Worm (Caenorhabditis elegans) whole organism, young adult: ENCODE measurements around the gene gnrr-2.
A peak's percentile ranks its signal among the peaks of the same experiment; 100 is the strongest.

Experiments
- B0035.1 ChIP-seq: sonication (generic microtip); optimal IDR thresholded peaks from 2 replicates; lab custom pipeline; 2016; ENCODE audit warnings: missing genetic modification characterization, mild to moderate bottlenecking, missing compliant biosample characterization, missing genotype, missing genetic modification reagents
- B0261.1 ChIP-seq: sonication (generic microtip); optimal IDR thresholded peaks from 2 replicates; lab custom pipeline; 2016; ENCODE audit warnings: mild to moderate bottlenecking, missing genetic modification characterization, moderate library complexity, missing compliant biosample characterization
- F33H1.4 ChIP-seq: fragments of 200-800 bp; sonication (Bioruptor generic); IDR thresholded peaks from 2 replicates; pipeline ENCODE4 v1.3.6; 2022; ENCODE audit warnings: missing genetic modification reagents, missing genetic modification characterization, missing compliant biosample characterization
- F39B2.1 ChIP-seq: fragments of 200-800 bp; sonication (Bioruptor generic); IDR thresholded peaks from 2 replicates; pipeline ENCODE4 v1.3.6; 2022; ENCODE audit warnings: missing genetic modification reagents, missing genetic modification characterization, missing compliant biosample characterization
- F52B5.7 ChIP-seq: sonication (generic microtip); optimal IDR thresholded peaks from 2 replicates; lab custom pipeline; 2016; ENCODE audit warnings: mild to moderate bottlenecking, missing genetic modification characterization, missing compliant biosample characterization
- F55B11.4 ChIP-seq: sonication (generic microtip); optimal IDR thresholded peaks from 2 replicates; lab custom pipeline; 2016; ENCODE audit warnings: missing compliant biosample characterization, missing genetic modification characterization, borderline replicate concordance; ENCODE audit not compliant: insufficient read depth
- F57C9.4 ChIP-seq: sonication (generic microtip); optimal IDR thresholded peaks from 2 replicates; lab custom pipeline; 2017; ENCODE audit warnings: mild to moderate bottlenecking, missing genetic modification characterization, missing compliant biosample characterization
- Y53G8AR.9 ChIP-seq: fragments of 200-800 bp; sonication (Bioruptor generic); conservative IDR thresholded peaks from 2 replicates; pipeline ENCODE4 v1.3.6; 2022; ENCODE audit warnings: missing genetic modification reagents, missing genetic modification characterization, missing compliant biosample characterization
- Y56A3A.18 ChIP-seq: fragments of 200-800 bp; sonication (Bioruptor generic); IDR thresholded peaks from 2 replicates; pipeline ENCODE4 v1.3.6; 2022; ENCODE audit warnings: missing genetic modification reagents, missing genetic modification characterization, missing compliant biosample characterization
- Y95B8A.8 ChIP-seq: fragments of 200-800 bp; sonication (Bioruptor generic); IDR thresholded peaks from 2 replicates; pipeline ENCODE4 v1.3.6; 2022; ENCODE audit warnings: missing genetic modification reagents, missing genetic modification characterization, missing compliant biosample characterization
- ama-1 ChIP-seq, 3 experiments: fragments of 150-350 bp in 1 of 3; sonication (generic microtip) in 2 of 3; optimal IDR thresholded peaks; 2 replicates each; lab custom pipeline; 2014 to 2018; ENCODE audit warnings: missing biosample characterization in 2 of 3, missing genetic modification characterization in 2 of 3, missing genetic modification reagents in 2 of 3
- attf-3 ChIP-seq: fragments of 200-800 bp; sonication (Bioruptor generic); conservative IDR thresholded peaks from 2 replicates; pipeline ENCODE4 v1.3.6; 2022; ENCODE audit warnings: missing genetic modification reagents, missing genetic modification characterization, missing compliant biosample characterization
- attf-5 ChIP-seq: fragments of 200-800 bp; sonication (Bioruptor generic); optimal IDR thresholded peaks from 2 replicates; lab custom pipeline; 2018; ENCODE audit warnings: mild to moderate bottlenecking, missing genetic modification characterization, missing compliant biosample characterization
- attf-6 ChIP-seq: fragments of 200-800 bp; sonication (Bioruptor generic); IDR thresholded peaks from 2 replicates; pipeline ENCODE4 v1.3.6; 2022; ENCODE audit warnings: missing genetic modification reagents, missing genetic modification characterization, missing compliant biosample characterization
- cebp-2 ChIP-seq: fragments of 200-800 bp; sonication (Bioruptor generic); IDR thresholded peaks from 2 replicates; pipeline ENCODE4 v1.3.6; 2022; ENCODE audit warnings: missing genetic modification characterization, missing compliant biosample characterization
- ceh-27 ChIP-seq: fragments of 200-800 bp; sonication (Bioruptor generic); optimal IDR thresholded peaks from 2 replicates; lab custom pipeline; 2018; ENCODE audit warnings: mild to moderate bottlenecking, missing genetic modification characterization, moderate library complexity, missing compliant biosample characterization
- ceh-40 ChIP-seq: fragments of 200-800 bp; sonication (Bioruptor generic); IDR thresholded peaks from 2 replicates; pipeline ENCODE4 v1.3.6; 2022; ENCODE audit warnings: missing genetic modification characterization, missing compliant biosample characterization
- ceh-58 ChIP-seq: fragments of 200-800 bp; sonication (Bioruptor generic); IDR thresholded peaks from 2 replicates; pipeline ENCODE4 v1.3.6; 2022; ENCODE audit warnings: missing genetic modification characterization, missing compliant biosample characterization
- ceh-79 ChIP-seq: sonication (generic microtip); optimal IDR thresholded peaks from 2 replicates; lab custom pipeline; 2017; ENCODE audit warnings: mild to moderate bottlenecking, missing genetic modification characterization, missing compliant biosample characterization
- chd-7 ChIP-seq: sonication (generic microtip); optimal IDR thresholded peaks from 2 replicates; lab custom pipeline; 2016; ENCODE audit warnings: mild to moderate bottlenecking, missing genetic modification characterization, moderate library complexity, missing compliant biosample characterization
- ekl-4 ChIP-seq: fragments of 200-800 bp; sonication (Bioruptor generic); IDR thresholded peaks from 2 replicates; pipeline ENCODE4 v1.3.6; 2022; ENCODE audit warnings: missing genetic modification reagents, missing genetic modification characterization, missing compliant biosample characterization
- ets-4 ChIP-seq: fragments of 200-800 bp; sonication (Bioruptor generic); optimal IDR thresholded peaks from 2 replicates; lab custom pipeline; 2018; ENCODE audit warnings: mild to moderate bottlenecking, missing genetic modification characterization, missing compliant biosample characterization
- hlh-12 ChIP-seq: sonication (generic microtip); optimal IDR thresholded peaks from 2 replicates; lab custom pipeline; 2016; ENCODE audit warnings: missing genetic modification characterization, missing compliant biosample characterization
- hmg-1.2 ChIP-seq: fragments of 200-800 bp; sonication (Bioruptor generic); IDR thresholded peaks from 2 replicates; pipeline ENCODE4 v1.3.6; 2022; ENCODE audit warnings: missing genetic modification reagents, missing genetic modification characterization, missing compliant biosample characterization
- hmg-20 ChIP-seq: fragments of 200-800 bp; sonication (Bioruptor generic); IDR thresholded peaks from 2 replicates; pipeline ENCODE4 v1.3.6; 2022; ENCODE audit warnings: missing genetic modification reagents, missing genetic modification characterization, missing compliant biosample characterization
- hrde-1 ChIP-seq: sonication (generic microtip); optimal IDR thresholded peaks from 2 replicates; lab custom pipeline; 2016; ENCODE audit warnings: missing genetic modification characterization, mild to moderate bottlenecking, missing compliant biosample characterization, moderate library complexity, missing genotype, missing genetic modification reagents, borderline replicate concordance
- let-526 ChIP-seq: fragments of 200-800 bp; sonication (Bioruptor generic); IDR thresholded peaks from 2 replicates; pipeline ENCODE4 v1.3.6; 2022; ENCODE audit warnings: missing genetic modification reagents, missing genetic modification characterization, missing compliant biosample characterization
- lin-26 ChIP-seq: fragments of 200-800 bp; sonication (Bioruptor generic); IDR thresholded peaks from 2 replicates; pipeline ENCODE4 v1.3.6; 2022; ENCODE audit warnings: missing genetic modification reagents, missing genetic modification characterization, missing compliant biosample characterization
- lin-35 ChIP-seq, 3 experiments: fragments of 150-350 bp in 2 of 3; sonication (generic microtip) in 1 of 3; optimal IDR thresholded peaks; 2 replicates each; lab custom pipeline; 2014 to 2018; ENCODE audit warnings: missing biosample characterization in 3 of 3, missing genetic modification characterization in 3 of 3, missing genetic modification reagents in 3 of 3
- lin-40 ChIP-seq: sonication (generic microtip); optimal IDR thresholded peaks from 2 replicates; lab custom pipeline; 2016; ENCODE audit warnings: missing genetic modification characterization, mild to moderate bottlenecking, missing compliant biosample characterization, missing genotype, missing genetic modification reagents
- lir-1 ChIP-seq: fragments of 200-800 bp; sonication (Bioruptor generic); conservative IDR thresholded peaks from 2 replicates; pipeline ENCODE4 v1.3.6; 2022; ENCODE audit warnings: missing genetic modification reagents, missing genetic modification characterization, missing compliant biosample characterization
- madf-6 ChIP-seq: fragments of 200-800 bp; sonication (Bioruptor generic); IDR thresholded peaks from 2 replicates; pipeline ENCODE4 v1.3.6; 2022; ENCODE audit warnings: missing genetic modification reagents, missing genetic modification characterization, missing compliant biosample characterization
- madf-8 ChIP-seq: fragments of 200-800 bp; sonication (Bioruptor generic); conservative IDR thresholded peaks from 2 replicates; pipeline ENCODE4 v1.3.6; 2022; ENCODE audit warnings: missing genetic modification reagents, missing genetic modification characterization, missing compliant biosample characterization
- mel-28 ChIP-seq: sonication (generic microtip); optimal IDR thresholded peaks from 2 replicates; lab custom pipeline; 2016; ENCODE audit warnings: borderline replicate concordance, mild to moderate bottlenecking, missing genetic modification characterization, missing compliant biosample characterization
- mes-4 ChIP-seq: sonication (generic microtip); optimal IDR thresholded peaks from 2 replicates; lab custom pipeline; 2016; ENCODE audit warnings: missing genotype, missing genetic modification characterization, missing compliant biosample characterization
- nfya-1 ChIP-seq: sonication (generic microtip); optimal IDR thresholded peaks from 2 replicates; lab custom pipeline; 2017; ENCODE audit warnings: antibody characterized with exemption, missing compliant biosample characterization, missing genetic modification characterization, borderline replicate concordance; ENCODE audit not compliant: insufficient read depth
- nhr-90 ChIP-seq: sonication (generic microtip); optimal IDR thresholded peaks from 2 replicates; lab custom pipeline; 2016; ENCODE audit warnings: missing genotype, mild to moderate bottlenecking, missing genetic modification characterization, missing compliant biosample characterization
- pha-4 ChIP-seq: fragments of 150-350 bp; sonication (generic microtip); optimal IDR thresholded peaks from 2 replicates; lab custom pipeline; 2014; ENCODE audit warnings: missing biosample characterization, missing genetic modification reagents, missing genetic modification characterization
- rec-8 ChIP-seq, 2 experiments: sonication (generic microtip); optimal IDR thresholded peaks; 2 replicates each; lab custom pipeline; 2016; ENCODE audit warnings: mild to moderate bottlenecking in 2 of 2, missing genetic modification characterization in 2 of 2, missing genetic modification reagents in 2 of 2, missing genotype in 2 of 2, missing biosample characterization in 1 of 2, missing compliant biosample characterization in 1 of 2, moderate library complexity in 1 of 2
- rpc-1 ChIP-seq, 2 experiments: fragments of 150-350 bp in 1 of 2; sonication (generic microtip) in 1 of 2; optimal IDR thresholded peaks; 2 replicates each; lab custom pipeline; 2014 to 2018; ENCODE audit warnings: missing biosample characterization in 1 of 2, missing genetic modification characterization in 1 of 2, missing genetic modification reagents in 1 of 2, missing genotype in 1 of 2
- ztf-25 ChIP-seq: fragments of 200-800 bp; sonication (Bioruptor generic); IDR thresholded peaks from 2 replicates; pipeline ENCODE4 v1.3.6; 2022; ENCODE audit warnings: missing genetic modification reagents, missing genetic modification characterization, missing compliant biosample characterization

gnrr-2 gene

DNA sequence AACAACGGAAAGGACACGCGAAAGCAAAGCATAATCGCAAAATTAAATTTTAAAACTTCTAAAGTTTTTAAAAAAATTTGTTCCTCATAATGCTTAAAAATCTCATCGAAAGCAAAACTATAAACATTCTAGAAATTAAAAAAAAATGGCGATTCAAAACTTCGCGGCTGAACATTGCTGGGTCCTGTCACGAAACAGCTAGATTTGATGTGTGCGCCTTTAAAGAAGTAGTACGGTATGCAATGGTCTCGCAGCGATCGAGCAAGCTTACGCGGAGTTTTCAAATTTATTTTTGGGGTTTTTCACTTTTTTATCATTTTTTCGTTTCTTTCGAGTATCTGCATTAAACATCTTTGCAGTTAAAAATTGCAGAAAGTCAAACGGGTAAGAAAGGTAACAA is 48.2 kb downstream of the gnrr-2 start, which contains the start of gene coh-3 (continued):
- TF ChIP-seq B0261.1 (tag; lab: Kevin White, UChicago): no peak
- TF ChIP-seq let-526 (GFP tag; lab: Robert Waterston, UW): no peak
- TF ChIP-seq F52B5.7: no peak
- no peak for TF ChIP-seq rpc-1 (optimal IDR thresholded peaks at IDR 0.05; lab: Kevin White, UChicago)
- TF ChIP-seq rpc-1 (tag; optimal IDR thresholded peaks at IDR 0.05; lab: Kevin White, UChicago): peak; percentile 1
- no peak for TF ChIP-seq hlh-12 (tag; lab: Kevin White, UChicago)
- TF ChIP-seq lin-26: no peak
- no peak for TF ChIP-seq ets-4 (GFP tag; lab: Kevin White, UChicago)
- no peak for TF ChIP-seq mel-28 (tag; lab: Kevin White, UChicago)
- TF ChIP-seq nhr-90 (tag; lab: Kevin White, UChicago): no peak
- peak in 1 of 3 experiments; percentile 30 for TF ChIP-seq lin-35 (GFP tag; optimal IDR thresholded peaks at IDR 0.05; lab: Kevin White, UChicago)
- TF ChIP-seq F57C9.4 (tag; lab: Kevin White, UChicago): no peak
- no peak for TF ChIP-seq chd-7 (tag; lab: Kevin White, UChicago)
- peak; percentile 96 for TF ChIP-seq madf-8 (GFP tag; lab: Robert Waterston, UW)
- TF ChIP-seq Y95B8A.8 (GFP tag; lab: Robert Waterston, UW): 0 out of 2 replicates have a peak, but pooled peaks have one; percentile 35
- TF ChIP-seq attf-5 (GFP tag; lab: Kevin White, UChicago): no peak
- TF ChIP-seq ceh-40 (GFP tag; lab: Robert Waterston, UW): no peak
- peak; percentile 70 for TF ChIP-seq attf-6 (GFP tag; lab: Robert Waterston, UW)
- TF ChIP-seq mes-4 (tag; lab: Kevin White, UChicago): no peak
- TF ChIP-seq ekl-4 (GFP tag; lab: Robert Waterston, UW): peak; percentile 88
- no peak for TF ChIP-seq hmg-20 (GFP tag; lab: Robert Waterston, UW)
- no peak for TF ChIP-seq ceh-27 (GFP tag; lab: Kevin White, UChicago)
- no peak for TF ChIP-seq ztf-25 (GFP tag; lab: Robert Waterston, UW)
- TF ChIP-seq nfya-1 (tag; lab: Kevin White, UChicago): no peak
- TF ChIP-seq Y53G8AR.9 (GFP tag; lab: Robert Waterston, UW): peak; percentile 81
- TF ChIP-seq Y56A3A.18 (GFP tag; lab: Robert Waterston, UW): no peak
- TF ChIP-seq lin-40 (tag; lab: Kevin White, UChicago): no peak
- no peak for TF ChIP-seq ceh-79 (tag; lab: Kevin White, UChicago)
- TF ChIP-seq ceh-58 (GFP tag; lab: Robert Waterston, UW): no peak
- TF ChIP-seq hrde-1 (tag; lab: Kevin White, UChicago): no peak
- no peak for TF ChIP-seq B0035.1 (tag; lab: Kevin White, UChicago)
- TF ChIP-seq F39B2.1 (GFP tag; lab: Robert Waterston, UW): no peak
- no peak for TF ChIP-seq ama-1 (optimal IDR thresholded peaks at IDR 0.05; lab: Kevin White, UChicago)
- TF ChIP-seq ama-1 (GFP tag; optimal IDR thresholded peaks at IDR 0.05; lab: Kevin White, UChicago): no peak
- peak; percentile 49; the same call in 1 of the 2 replicates for TF ChIP-seq hmg-1.2
- peak; percentile 99 for TF ChIP-seq madf-6 (GFP tag; lab: Robert Waterston, UW)
- peak; percentile 53; the same call in 1 of the 2 replicates for TF ChIP-seq lir-1 (GFP tag; lab: Robert Waterston, UW)
- no peak for TF ChIP-seq attf-3
- no peak for TF ChIP-seq rec-8 (tag; optimal IDR thresholded peaks at IDR 0.05; lab: Kevin White, UChicago)
- TF ChIP-seq cebp-2 (GFP tag; lab: Robert Waterston, UW): no peak
- peak; percentile 99 for TF ChIP-seq F33H1.4 (GFP tag; lab: Robert Waterston, UW)
- TF ChIP-seq pha-4 (tag; lab: Kevin White, UChicago): no peak
- no peak for TF ChIP-seq F55B11.4 (tag; lab: Kevin White, UChicago)
